Fruit fly (Drosophila melanogaster): ENCODE measurements around the gene CG9727.

The CG9727 gene

DNA sequence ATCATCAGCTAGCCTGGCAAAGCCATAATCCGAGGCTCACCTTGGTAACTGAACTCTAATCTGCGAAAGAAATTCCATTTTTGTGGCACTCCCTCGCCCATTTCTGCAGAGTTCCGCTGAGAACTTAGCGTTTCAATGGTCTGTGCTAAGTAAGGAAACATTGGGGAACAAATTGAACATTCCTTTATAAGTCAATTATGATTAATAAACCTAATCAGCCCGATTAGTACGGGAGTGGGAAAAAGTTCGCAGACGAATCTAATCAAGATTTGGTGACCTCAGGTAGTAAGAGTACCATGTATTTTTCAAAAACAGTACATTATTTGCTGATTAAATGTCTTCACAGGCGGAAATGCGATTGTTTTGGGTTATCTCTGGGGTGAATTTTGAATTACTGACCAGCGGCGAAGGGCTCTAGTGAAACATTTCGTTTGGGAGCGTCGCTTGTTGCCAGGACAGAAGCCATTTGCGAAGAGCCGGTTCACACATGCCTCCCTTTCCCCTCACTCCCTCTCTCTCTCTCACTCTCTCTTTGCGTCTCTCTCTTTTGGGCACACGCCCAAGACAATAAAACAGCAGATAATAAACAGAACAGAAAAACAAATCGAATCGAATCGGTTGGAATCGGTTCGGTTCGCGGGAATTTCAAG, 53.8 kb downstream of the CG9727 start:
- TF ChIP-seq CG17801 (GFP tag; optimal IDR thresholded peaks at IDR 0.05; ENCODE audit: partially characterized antibody): no peak

DNA sequence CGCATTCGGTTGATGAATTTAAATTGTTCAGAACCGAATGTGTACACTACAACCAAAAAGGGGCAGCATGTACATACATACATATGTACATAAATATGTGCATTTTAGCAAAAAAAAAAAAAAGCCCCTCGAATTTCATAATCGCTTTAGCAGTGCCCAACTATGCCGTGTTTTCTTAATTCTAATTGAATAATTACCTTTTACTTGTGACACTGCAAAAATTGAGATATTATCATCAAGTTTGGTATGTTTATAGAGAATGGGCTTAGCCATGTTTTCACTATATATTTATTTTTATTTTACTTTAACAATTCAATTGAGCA, 55.0 kb downstream of the CG9727 start:
- no peak for TF ChIP-seq CG17801 (GFP tag; optimal IDR thresholded peaks at IDR 0.05; ENCODE audit: partially characterized antibody)

DNA sequence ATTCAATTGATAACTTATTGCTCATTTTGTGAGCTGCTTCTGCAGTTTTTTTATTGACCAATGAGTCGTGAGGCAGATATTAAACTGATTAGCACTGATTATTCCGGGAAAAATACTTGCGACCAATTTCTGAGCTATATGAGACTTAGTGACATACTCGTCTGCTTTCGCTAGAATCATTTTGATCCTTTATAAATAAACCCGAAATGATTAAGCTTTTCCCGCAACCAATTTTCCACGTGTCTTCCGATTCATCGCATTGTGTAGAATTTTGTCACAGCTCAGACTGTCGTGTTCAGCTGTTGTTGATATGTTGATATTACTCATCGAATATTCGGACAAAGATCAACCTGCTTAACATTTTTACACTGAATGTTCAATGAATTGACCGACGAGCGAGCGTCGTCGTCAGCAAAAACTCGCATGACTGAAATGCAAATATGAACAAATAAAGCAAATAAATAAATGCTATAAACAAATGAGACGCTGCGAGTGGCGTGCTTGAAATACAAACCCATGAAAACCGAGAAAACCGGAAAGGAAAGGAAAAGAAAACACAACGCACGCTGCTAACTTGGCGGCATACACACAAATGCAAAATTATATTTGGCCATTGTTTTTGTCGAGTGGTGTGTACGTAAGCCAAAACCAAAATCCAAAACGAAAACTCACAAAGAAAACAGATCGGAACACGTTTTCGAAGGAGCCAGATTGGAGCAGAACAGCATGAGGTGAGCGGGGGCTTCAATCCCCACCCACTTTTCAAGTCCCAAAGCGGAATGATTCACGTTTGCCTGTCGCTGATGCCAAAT, 55.6 kb downstream of the CG9727 start:
- TF ChIP-seq CG17801 (GFP tag; optimal IDR thresholded peaks at IDR 0.05; ENCODE audit: partially characterized antibody): no peak
